Fruit fly (Drosophila melanogaster): ENCODE results near the gene naz.

naz gene

dm6 chr3R:18298900-18299321 lies 29.8 kb downstream of the naz start, which contains the start of gene Dlc90F (continued):
- peak; percentile 32 for TF ChIP-seq CG17385 (GFP tag; optimal IDR thresholded peaks at IDR 0.05)
- peak; percentile 33 for TF ChIP-seq CG18476 (GFP tag; optimal IDR thresholded peaks at IDR 0.05)
- TF ChIP-seq vfl (GFP tag; optimal IDR thresholded peaks at IDR 0.05): peak; percentile 74
- peak; percentile 66; the same call in 1 of the 2 replicates for TF ChIP-seq HLH3B (GFP tag; IDR thresholded peaks at IDR 0.05)
- TF ChIP-seq CG6854 (GFP tag; optimal IDR thresholded peaks at IDR 0.05): no peak
- TF ChIP-seq sima (GFP tag; optimal IDR thresholded peaks at IDR 0.05): peak; percentile 46
- TF ChIP-seq sc (optimal IDR thresholded peaks at IDR 0.05): no peak
- peak; percentile 53 for TF ChIP-seq sc (GFP tag; optimal IDR thresholded peaks at IDR 0.05)
- peak; percentile 84 for TF ChIP-seq Chrac-16 (GFP tag; optimal IDR thresholded peaks at IDR 0.05)
- TF ChIP-seq rib (GFP tag; IDR thresholded peaks at IDR 0.05): peak; percentile 47; the same call in 1 of the 2 replicates
- peak; percentile 57 for TF ChIP-seq onecut (GFP tag; IDR thresholded peaks at IDR 0.05)
- peak; percentile 66 for TF ChIP-seq tin (GFP tag; optimal IDR thresholded peaks at IDR 0.05)
- peak; percentile 82 for TF ChIP-seq grau (tag; optimal IDR thresholded peaks at IDR 0.05)
- TF ChIP-seq ttk (GFP tag; IDR thresholded peaks at IDR 0.05): peak; percentile 80
- no peak; the same call in none of the 2 replicates for TF ChIP-seq MBD-R2 (GFP tag; IDR thresholded peaks at IDR 0.05)
- no peak for TF ChIP-seq Trl (optimal IDR thresholded peaks at IDR 0.05)
- peak; percentile 71 for TF ChIP-seq Trl (GFP tag; optimal IDR thresholded peaks at IDR 0.05)
- 0 out of 3 replicates have a peak, but pooled peaks have one; percentile 42 for TF ChIP-seq vnd (GFP tag; IDR thresholded peaks at IDR 0.05; ENCODE audit: partially characterized antibody)
- TF ChIP-seq CG7556 (GFP tag; optimal IDR thresholded peaks at IDR 0.05): peak; percentile 54
- no peak for TF ChIP-seq CkIIα-i1 (GFP tag; IDR thresholded peaks at IDR 0.05)
- TF ChIP-seq CG12071 (GFP tag; optimal IDR thresholded peaks at IDR 0.05): no peak
- TF ChIP-seq CG15696 (tag; optimal IDR thresholded peaks at IDR 0.05): peak; percentile 62
- peak; percentile 62 for TF ChIP-seq HHEX (GFP tag; optimal IDR thresholded peaks at IDR 0.05)
- TF ChIP-seq CG1602 (GFP tag; optimal IDR thresholded peaks at IDR 0.05): peak; percentile 75
- TF ChIP-seq prd (optimal IDR thresholded peaks at IDR 0.05): no peak
- TF ChIP-seq prd (GFP tag; IDR thresholded peaks at IDR 0.05): peak; percentile 87
- TF ChIP-seq Adf1 (GFP tag; IDR thresholded peaks at IDR 0.05): peak; percentile 14; the same call in 1 of the 2 replicates
- peak; percentile 81 for TF ChIP-seq chn (GFP tag; optimal IDR thresholded peaks at IDR 0.05)
- TF ChIP-seq NC2α (GFP tag; optimal IDR thresholded peaks at IDR 0.05): peak; percentile 45
- no peak for TF ChIP-seq CG16779 (GFP tag; IDR thresholded peaks at IDR 0.05)
- peak; percentile 9; the same call in 1 of the 2 replicates for TF ChIP-seq Bgb (GFP tag; IDR thresholded peaks at IDR 0.05; ENCODE audit: partially characterized antibody)
- TF ChIP-seq lov (optimal IDR thresholded peaks at IDR 0.05): no peak
- TF ChIP-seq lov (GFP tag; IDR thresholded peaks at IDR 0.05): no peak
- peak; percentile 20 for TF ChIP-seq D19A (tag; optimal IDR thresholded peaks at IDR 0.05)
- TF ChIP-seq HLHmδ (GFP tag; optimal IDR thresholded peaks at IDR 0.05): no peak
- peak; percentile 40 for TF ChIP-seq lbe (GFP tag; optimal IDR thresholded peaks at IDR 0.05)
- TF ChIP-seq CG4707 (GFP tag; optimal IDR thresholded peaks at IDR 0.05): no peak
- no peak for TF ChIP-seq nerfin-2 (GFP tag; IDR thresholded peaks at IDR 0.05; ENCODE audit: partially characterized antibody)
- TF ChIP-seq CG11695 (GFP tag; IDR thresholded peaks at IDR 0.05): peak; percentile 63; the same call in 1 of the 3 replicates
- peak; percentile 54; the same call in 1 of the 2 replicates for TF ChIP-seq peb (GFP tag; IDR thresholded peaks at IDR 0.05)
- TF ChIP-seq fd96Cb (tag; optimal IDR thresholded peaks at IDR 0.05): peak; percentile 65
- TF ChIP-seq CG10431 (GFP tag; optimal IDR thresholded peaks at IDR 0.05): peak; percentile 34
- peak; percentile 84 for TF ChIP-seq ci (GFP tag; IDR thresholded peaks at IDR 0.05)
- no peak for TF ChIP-seq CG43689 (GFP tag; IDR thresholded peaks at IDR 0.05)
- no peak for TF ChIP-seq CG7963 (GFP tag; IDR thresholded peaks at IDR 0.05; ENCODE audit: partially characterized antibody)
- no peak for TF ChIP-seq Hand (GFP tag; optimal IDR thresholded peaks at IDR 0.05)
- TF ChIP-seq yki (optimal IDR thresholded peaks at IDR 0.05): no peak
- TF ChIP-seq bcd (GFP tag; optimal IDR thresholded peaks at IDR 0.05): peak; percentile 75
- no peak for TF ChIP-seq mld (GFP tag; IDR thresholded peaks at IDR 0.05; ENCODE audit: partially characterized antibody)
- no peak for TF ChIP-seq CG6791 (GFP tag; IDR thresholded peaks at IDR 0.05; ENCODE audit: partially characterized antibody)
- no peak for TF ChIP-seq CG14860 (GFP tag; IDR thresholded peaks at IDR 0.05; ENCODE audit: partially characterized antibody)
- TF ChIP-seq NK7.1 (GFP tag; optimal IDR thresholded peaks at IDR 0.05): peak; percentile 35

All from whole organism, embryonic.